Fruit fly (Drosophila melanogaster) whole organism, embryonic: ENCODE results near the gene RhoGAP19D.
A peak's percentile ranks its signal among the peaks of the same experiment; 100 is the strongest.

ENCODE experiments used
- Aef1 ChIP-seq: fragments of 200-800 bp; sonication (Bioruptor generic); IDR thresholded peaks from 3 replicates; pipeline ENCODE4 v1.3.6; 2022; ENCODE audit warnings: missing biosample characterization, missing genetic modification characterization
- Bdp1 ChIP-seq: fragments of 200-800 bp; sonication (Bioruptor generic); optimal IDR thresholded peaks from 3 replicates; lab custom pipeline; 2016; ENCODE audit warnings: missing biosample characterization, missing genetic modification characterization
- Bteb2 ChIP-seq: fragments of 200-800 bp; sonication (Bioruptor generic); optimal IDR thresholded peaks from 2 replicates; lab custom pipeline; 2016; ENCODE audit warnings: missing biosample characterization, missing genetic modification characterization
- CG10321 ChIP-seq: fragments of 200-800 bp; sonication (Bioruptor generic); IDR thresholded peaks from 2 replicates; pipeline ENCODE4 v1.3.6; 2022; ENCODE audit warnings: missing biosample characterization, missing genetic modification characterization
- CG10543 ChIP-seq: fragments of 200-800 bp; sonication (Bioruptor generic); optimal IDR thresholded peaks from 3 replicates; lab custom pipeline; 2017; ENCODE audit warnings: missing biosample characterization, mild to moderate bottlenecking, missing genetic modification characterization, moderate library complexity
- CG11504 ChIP-seq: fragments of 200-800 bp; sonication (Bioruptor generic); optimal IDR thresholded peaks from 3 replicates; lab custom pipeline; 2019; ENCODE audit warnings: missing biosample characterization, mild to moderate bottlenecking, missing genetic modification characterization, moderate library complexity
- CG12155 ChIP-seq: fragments of 200-800 bp; sonication (Bioruptor generic); optimal IDR thresholded peaks from 3 replicates; lab custom pipeline; 2016; ENCODE audit warnings: missing biosample characterization, missing genetic modification characterization
- CG13123 ChIP-seq: fragments of 200-800 bp; sonication (Bioruptor generic); optimal IDR thresholded peaks from 2 replicates; lab custom pipeline; 2016; ENCODE audit warnings: missing biosample characterization, missing genetic modification characterization
- CG13424 ChIP-seq: fragments of 200-800 bp; sonication (Bioruptor generic); optimal IDR thresholded peaks from 2 replicates; lab custom pipeline; 2019; ENCODE audit warnings: missing biosample characterization, mild to moderate bottlenecking, missing genetic modification characterization, moderate library complexity
- CG14710 ChIP-seq: fragments of 200-800 bp; sonication (Bioruptor generic); optimal IDR thresholded peaks from 3 replicates; lab custom pipeline; 2019; ENCODE audit warnings: missing biosample characterization, mild to moderate bottlenecking, missing genetic modification characterization, moderate library complexity
- CG17359 ChIP-seq: fragments of 200-800 bp; sonication (Bioruptor generic); optimal IDR thresholded peaks from 3 replicates; lab custom pipeline; 2018; ENCODE audit warnings: missing biosample characterization, mild to moderate bottlenecking, missing genetic modification characterization, moderate library complexity
- CG18476 ChIP-seq: fragments of 200-800 bp; sonication (Bioruptor generic); optimal IDR thresholded peaks from 2 replicates; lab custom pipeline; 2016; ENCODE audit warnings: missing biosample characterization, mild to moderate bottlenecking, missing genetic modification characterization
- CG2116 ChIP-seq: fragments of 200-800 bp; sonication (Bioruptor generic); optimal IDR thresholded peaks from 3 replicates; lab custom pipeline; 2018; ENCODE audit warnings: missing biosample characterization, mild to moderate bottlenecking, missing genetic modification characterization
- CG30431 ChIP-seq: fragments of 200-800 bp; sonication (Bioruptor generic); optimal IDR thresholded peaks from 2 replicates; lab custom pipeline; 2017; ENCODE audit warnings: missing biosample characterization, missing genetic modification characterization
- CG3838 ChIP-seq: fragments of 200-800 bp; sonication (Bioruptor generic); optimal IDR thresholded peaks from 3 replicates; lab custom pipeline; 2016; ENCODE audit warnings: missing biosample characterization, missing genetic modification characterization
- CG4820 ChIP-seq: fragments of 200-800 bp; sonication (Bioruptor generic); optimal IDR thresholded peaks from 3 replicates; lab custom pipeline; 2016; ENCODE audit warnings: missing biosample characterization, missing genetic modification characterization
- CG4854 ChIP-seq: fragments of 200-800 bp; sonication (Bioruptor generic); optimal IDR thresholded peaks from 2 replicates; lab custom pipeline; 2016; ENCODE audit warnings: missing biosample characterization, missing genetic modification characterization, inconsistent platforms
- CG6254 ChIP-seq: fragments of 200-800 bp; sonication (Bioruptor generic); optimal IDR thresholded peaks from 3 replicates; lab custom pipeline; 2017; ENCODE audit warnings: mild to moderate bottlenecking, missing biosample characterization, missing genetic modification reagents, missing genetic modification characterization
- CG6765 ChIP-seq: fragments of 200-800 bp; sonication (Bioruptor generic); optimal IDR thresholded peaks from 3 replicates; lab custom pipeline; 2017; ENCODE audit warnings: missing biosample characterization, mild to moderate bottlenecking, missing genetic modification characterization
- CG7556 ChIP-seq: fragments of 200-800 bp; sonication (Bioruptor generic); optimal IDR thresholded peaks from 2 replicates; lab custom pipeline; 2017; ENCODE audit warnings: missing biosample characterization, mild to moderate bottlenecking, missing genetic modification characterization
- CG7839 ChIP-seq: fragments of 200-800 bp; sonication (Bioruptor generic); optimal IDR thresholded peaks from 3 replicates; lab custom pipeline; 2018; ENCODE audit warnings: missing biosample characterization, mild to moderate bottlenecking, missing genetic modification characterization, moderate library complexity
- CG8478 ChIP-seq: fragments of >200 bp; optimal IDR thresholded peaks from 2 replicates; lab custom pipeline; 2018
- Ets97D ChIP-seq: fragments of 200-800 bp; sonication (Bioruptor generic); optimal IDR thresholded peaks from 3 replicates; lab custom pipeline; 2016; ENCODE audit warnings: missing biosample characterization, missing genetic modification characterization
- Gug ChIP-seq: fragments of 200-800 bp; sonication (Bioruptor generic); IDR thresholded peaks from 4 replicates; pipeline ENCODE4 v1.3.6; 2022; ENCODE audit warnings: missing biosample characterization, missing genetic modification characterization
- HLHmδ ChIP-seq: fragments of 200-800 bp; sonication (Bioruptor generic); optimal IDR thresholded peaks from 2 replicates; lab custom pipeline; 2018; ENCODE audit warnings: missing biosample characterization, mild to moderate bottlenecking, missing genetic modification characterization, moderate library complexity
- Hand ChIP-seq: fragments of 200-800 bp; sonication (Bioruptor generic); optimal IDR thresholded peaks from 2 replicates; lab custom pipeline; 2017; ENCODE audit warnings: mild to moderate bottlenecking, missing biosample characterization, missing genetic modification reagents, missing genetic modification characterization
- HmgZ ChIP-seq: fragments of 200-800 bp; sonication (Bioruptor generic); optimal IDR thresholded peaks from 2 replicates; lab custom pipeline; 2018; ENCODE audit warnings: missing biosample characterization, mild to moderate bottlenecking, missing genetic modification characterization
- Mes4 ChIP-seq: fragments of 200-800 bp; sonication (Bioruptor generic); optimal IDR thresholded peaks from 2 replicates; lab custom pipeline; 2016; ENCODE audit warnings: missing biosample characterization, missing genetic modification characterization
- Neu2 ChIP-seq: fragments of 200-800 bp; sonication (Bioruptor generic); optimal IDR thresholded peaks from 3 replicates; lab custom pipeline; 2016; ENCODE audit warnings: missing biosample characterization, missing genetic modification characterization, borderline replicate concordance
- PHDP ChIP-seq: fragments of 200-800 bp; sonication (Bioruptor generic); optimal IDR thresholded peaks from 3 replicates; lab custom pipeline; 2018; ENCODE audit warnings: missing biosample characterization, mild to moderate bottlenecking, missing genetic modification characterization, moderate library complexity
- Pdp1 ChIP-seq, 2 experiments: fragments of 200-800 bp; sonication (Bioruptor generic); optimal IDR thresholded peaks; 3 replicates each; lab custom pipeline; 2016; ENCODE audit warnings: missing biosample characterization in 2 of 2, missing genetic modification characterization in 2 of 2, mild to moderate bottlenecking in 1 of 2, moderate library complexity in 1 of 2
- Ravus ChIP-seq: fragments of 200-800 bp; sonication (Bioruptor generic); IDR thresholded peaks from 2 replicates; pipeline ENCODE4 v1.3.6; 2022; ENCODE audit warnings: missing biosample characterization, missing genetic modification characterization
- ash1 ChIP-seq: fragments of 200-800 bp; sonication (Bioruptor generic); optimal IDR thresholded peaks from 2 replicates; lab custom pipeline; 2018; ENCODE audit warnings: missing biosample characterization, mild to moderate bottlenecking, missing genetic modification characterization
- bbx ChIP-seq: fragments of 200-800 bp; sonication (Bioruptor generic); IDR thresholded peaks from 2 replicates; pipeline ENCODE4 v1.3.6; 2022; ENCODE audit warnings: missing biosample characterization, missing genetic modification characterization; ENCODE audit not compliant: partially characterized antibody
- danr ChIP-seq: fragments of 200-800 bp; sonication (Bioruptor generic); IDR thresholded peaks from 2 replicates; pipeline ENCODE4 v1.3.6; 2022; ENCODE audit warnings: missing biosample characterization, missing genetic modification characterization
- dpn ChIP-seq, 2 experiments: fragments of 200-800 bp; sonication (Bioruptor generic); optimal IDR thresholded peaks; 3 replicates each; lab custom pipeline; 2016; ENCODE audit warnings: missing biosample characterization in 2 of 2, missing genetic modification characterization in 2 of 2
- fd102C ChIP-seq: fragments of 200-800 bp; sonication (Bioruptor generic); optimal IDR thresholded peaks from 2 replicates; lab custom pipeline; 2018; ENCODE audit warnings: missing biosample characterization, mild to moderate bottlenecking, missing genetic modification characterization, moderate library complexity
- gfzf ChIP-seq: fragments of 200-800 bp; sonication (Bioruptor generic); optimal IDR thresholded peaks from 2 replicates; lab custom pipeline; 2016; ENCODE audit warnings: missing biosample characterization, mild to moderate bottlenecking, missing genetic modification characterization, moderate library complexity
- ind ChIP-seq: fragments of 200-800 bp; sonication (Bioruptor generic); optimal IDR thresholded peaks from 3 replicates; lab custom pipeline; 2016; ENCODE audit warnings: missing biosample characterization, missing genetic modification characterization
- jing ChIP-seq: fragments of 200-800 bp; sonication (Bioruptor generic); optimal IDR thresholded peaks from 2 replicates; lab custom pipeline; 2018; ENCODE audit warnings: missing biosample characterization, mild to moderate bottlenecking, missing genetic modification characterization
- klu ChIP-seq: fragments of 200-800 bp; sonication (Bioruptor generic); IDR thresholded peaks from 2 replicates; pipeline ENCODE4 v1.3.6; 2022; ENCODE audit warnings: missing biosample characterization, missing genetic modification characterization
- pros ChIP-seq: fragments of 200-800 bp; sonication (Bioruptor generic); optimal IDR thresholded peaks from 3 replicates; lab custom pipeline; 2019; ENCODE audit warnings: missing biosample characterization, mild to moderate bottlenecking, missing genetic modification characterization, moderate library complexity
- repo ChIP-seq: fragments of 200-800 bp; sonication (Bioruptor generic); optimal IDR thresholded peaks from 2 replicates; lab custom pipeline; 2016; ENCODE audit warnings: missing biosample characterization, missing genetic modification characterization
- rib ChIP-seq: fragments of 200-800 bp; sonication (Bioruptor generic); IDR thresholded peaks from 2 replicates; pipeline ENCODE4 v1.3.6; 2022; ENCODE audit warnings: missing biosample characterization, missing genetic modification characterization
- sc ChIP-seq, 3 experiments: fragments of >200 bp in 2 of 3; fragments of 200-800 bp in 1 of 3; sonication (Bioruptor generic) in 1 of 3; optimal IDR thresholded peaks; 2 replicates in 2 of 3; 3 replicates in 1 of 3; lab custom pipeline; 2017; ENCODE audit warnings: mild to moderate bottlenecking in 1 of 3, missing biosample characterization in 1 of 3, missing genetic modification characterization in 1 of 3, missing genetic modification reagents in 1 of 3
- sd ChIP-seq: fragments of 200-800 bp; sonication (Bioruptor generic); optimal IDR thresholded peaks from 3 replicates; lab custom pipeline; 2018; ENCODE audit warnings: missing biosample characterization, mild to moderate bottlenecking, missing genetic modification characterization, moderate library complexity
- seq ChIP-seq: fragments of 200-800 bp; sonication (Bioruptor generic); IDR thresholded peaks from 2 replicates; pipeline ENCODE4 v1.3.6; 2022; ENCODE audit warnings: missing biosample characterization, missing genetic modification characterization
- shn ChIP-seq: fragments of 200-800 bp; sonication (Bioruptor generic); optimal IDR thresholded peaks from 3 replicates; lab custom pipeline; 2016; ENCODE audit warnings: missing biosample characterization, missing genetic modification characterization
- slou ChIP-seq: fragments of 200-800 bp; sonication (Bioruptor generic); optimal IDR thresholded peaks from 3 replicates; lab custom pipeline; 2016; ENCODE audit warnings: missing biosample characterization, missing genetic modification characterization
- zfh1 ChIP-seq: fragments of 200-800 bp; sonication (Bioruptor generic); IDR thresholded peaks from 3 replicates; pipeline ENCODE4 v1.3.6; 2022; ENCODE audit warnings: missing biosample characterization, missing genetic modification characterization

Gene RhoGAP19D

dm6 chrX:20480382-20480781, 30.1 kb downstream of the RhoGAP19D start (continued):
- TF ChIP-seq CG6765 (GFP tag; lab: Kevin White, UChicago) (no peak), CG7556 (GFP tag; lab: Kevin White, UChicago) (no peak), CG4854 (GFP tag; lab: Kevin White, UChicago) (peak; percentile 29), klu (no peak), CG11504 (tag; lab: Kevin White, UChicago) (no peak), CG18476 (GFP tag; lab: Kevin White, UChicago) (peak; percentile 35), CG7839 (tag; lab: Kevin White, UChicago) (peak; percentile 82), rib (no peak), Mes4 (peak; percentile 61), CG6254 (GFP tag; lab: Kevin White, UChicago) (peak; percentile 48), danr (no peak), gfzf (GFP tag; lab: Kevin White, UChicago) (no peak), Pdp1 (GFP tag; optimal IDR thresholded peaks at IDR 0.05; lab: Kevin White, UChicago) (peak in 1 of 2 experiments; percentile 67), repo (GFP tag; lab: Kevin White, UChicago) (peak; percentile 75), dpn (GFP tag; optimal IDR thresholded peaks at IDR 0.05; lab: Kevin White, UChicago) (peak; percentile 60 to 81), sd (tag; lab: Kevin White, UChicago) (no peak), Hand (GFP tag; lab: Kevin White, UChicago) (no peak), CG12155 (GFP tag; lab: Kevin White, UChicago) (peak; percentile 63), CG10543 (GFP tag; lab: Kevin White, UChicago) (no peak), CG10321 (no peak; the same call in 1 of the 2 replicates), PHDP (tag; lab: Kevin White, UChicago) (no peak), Bdp1 (GFP tag; lab: Kevin White, UChicago) (peak; percentile 65), shn (GFP tag; lab: Kevin White, UChicago) (peak; percentile 62), slou (GFP tag; lab: Kevin White, UChicago) (peak; percentile 64), ind (GFP tag; lab: Kevin White, UChicago) (peak; percentile 76), pros (GFP tag; lab: Kevin White, UChicago) (no peak), CG13424 (tag; lab: Kevin White, UChicago) (peak; percentile 48), Bteb2 (GFP tag; lab: Kevin White, UChicago) (peak; percentile 64), HmgZ (tag; lab: Kevin White, UChicago) (peak; percentile 65), CG17359 (tag; lab: Kevin White, UChicago) (peak; percentile 75), zfh1 (GFP tag; lab: Robert Waterston, UW) (peak; percentile 64; the same call in 1 of the 3 replicates), CG30431 (peak; percentile 71), bbx (GFP tag; lab: Robert Waterston, UW) (no peak), Aef1 (peak; percentile 69), Ets97D (GFP tag; lab: Kevin White, UChicago) (peak; percentile 45), CG13123 (GFP tag; lab: Kevin White, UChicago) (peak; percentile 26), CG3838 (GFP tag; lab: Kevin White, UChicago) (no peak), Gug (no peak), seq (GFP tag; lab: Robert Waterston, UW) (peak; percentile 61), fd102C (GFP tag; lab: Kevin White, UChicago) (peak; percentile 22), CG2116 (GFP tag; lab: Kevin White, UChicago) (peak; percentile 24), ash1 (GFP tag; lab: Kevin White, UChicago) (no peak), jing (GFP tag; lab: Kevin White, UChicago) (peak; percentile 60), CG4820 (GFP tag; lab: Kevin White, UChicago) (peak; percentile 69), CG8478 (lab: Kevin White, UChicago) (no peak), CG14710 (tag; lab: Kevin White, UChicago) (peak; percentile 40), sc (optimal IDR thresholded peaks at IDR 0.05; lab: Kevin White, UChicago) (no peak), sc (GFP tag; optimal IDR thresholded peaks at IDR 0.05; lab: Kevin White, UChicago) (peak; percentile 42), Ravus (GFP tag; lab: Robert Waterston, UW) (no peak), HLHmδ (GFP tag; lab: Kevin White, UChicago) (no peak), Neu2 (GFP tag; lab: Kevin White, UChicago) (no peak)
